Worm (Caenorhabditis elegans) whole organism, early embryonic: Measurements from ENCODE around the gene his-38.

Source experiments
- B0310.2 ChIP-seq: sonication (generic microtip); optimal IDR thresholded peaks from 2 replicates; lab custom pipeline; 2016; ENCODE audit warnings: mild to moderate bottlenecking, missing genetic modification characterization, missing compliant biosample characterization
- F13C5.2 ChIP-seq: sonication (generic microtip); optimal IDR thresholded peaks from 2 replicates; lab custom pipeline; 2017; ENCODE audit warnings: mild to moderate bottlenecking, missing genetic modification characterization, inconsistent platforms, missing compliant biosample characterization
- aly-1 ChIP-seq: sonication (generic microtip); optimal IDR thresholded peaks from 2 replicates; lab custom pipeline; 2016; ENCODE audit warnings: missing genetic modification characterization, missing compliant biosample characterization
- ama-1 ChIP-seq: fragments of 150-350 bp; optimal IDR thresholded peaks from 2 replicates; lab custom pipeline; 2014
- ceh-13 ChIP-seq: fragments of 200-800 bp; sonication (Bioruptor generic); optimal IDR thresholded peaks from 2 replicates; lab custom pipeline; 2018; ENCODE audit warnings: mild to moderate bottlenecking, missing genetic modification characterization, missing compliant biosample characterization
- ets-7 ChIP-seq: sonication (generic microtip); optimal IDR thresholded peaks from 2 replicates; lab custom pipeline; 2016; ENCODE audit warnings: missing genotype, missing genetic modification characterization, missing compliant biosample characterization
- flt-1 ChIP-seq: fragments of 200-800 bp; sonication (Bioruptor generic); IDR thresholded peaks from 2 replicates; pipeline ENCODE4 v1.3.6; 2022; ENCODE audit warnings: missing genetic modification characterization, missing compliant biosample characterization
- hmbx-1 ChIP-seq: sonication (generic microtip); optimal IDR thresholded peaks from 2 replicates; lab custom pipeline; 2016; ENCODE audit warnings: mild to moderate bottlenecking, missing genetic modification characterization, missing compliant biosample characterization
- hmg-4 ChIP-seq: fragments of 200-800 bp; sonication (Bioruptor generic); optimal IDR thresholded peaks from 2 replicates; lab custom pipeline; 2018; ENCODE audit warnings: mild to moderate bottlenecking, missing genetic modification characterization, missing compliant biosample characterization
- hnd-1 ChIP-seq: sonication (generic microtip); optimal IDR thresholded peaks from 2 replicates; lab custom pipeline; 2016; ENCODE audit warnings: missing genetic modification characterization, missing compliant biosample characterization
- pes-1 ChIP-seq: fragments of 200-800 bp; sonication (Bioruptor generic); IDR thresholded peaks from 2 replicates; pipeline ENCODE4 v1.3.6; 2022; ENCODE audit warnings: missing genetic modification reagents, missing genetic modification characterization, missing compliant biosample characterization
- scrt-1 ChIP-seq: fragments of 200-800 bp; sonication (Bioruptor generic); IDR thresholded peaks from 2 replicates; pipeline ENCODE4 v1.3.6; 2022; ENCODE audit warnings: missing genetic modification characterization, missing compliant biosample characterization
- tbx-11 ChIP-seq: fragments of 200-800 bp; sonication (Bioruptor generic); IDR thresholded peaks from 2 replicates; pipeline ENCODE4 v1.3.6; 2022; ENCODE audit warnings: missing genetic modification characterization, missing compliant biosample characterization
- tra-4 ChIP-seq: sonication (generic microtip); optimal IDR thresholded peaks from 2 replicates; lab custom pipeline; 2017; ENCODE audit warnings: missing genetic modification characterization, missing compliant biosample characterization

ce11 chrX:7291810-7292209, 17.9 kb downstream of the his-38 start, which contains the start of gene lron-7:
- no peak for TF ChIP-seq ama-1 (lab: Kevin White, UChicago)
- no peak for TF ChIP-seq aly-1 (tag; lab: Kevin White, UChicago)
- TF ChIP-seq pes-1: no peak
- no peak for TF ChIP-seq B0310.2 (tag; lab: Kevin White, UChicago)
- no peak for TF ChIP-seq tbx-11 (GFP tag; lab: Robert Waterston, UW)
- no peak for TF ChIP-seq ets-7 (tag; lab: Kevin White, UChicago)
- no peak for TF ChIP-seq ceh-13 (GFP tag; lab: Kevin White, UChicago)
- no peak for TF ChIP-seq hnd-1 (tag; lab: Kevin White, UChicago)
- no peak for TF ChIP-seq hmg-4 (GFP tag; lab: Kevin White, UChicago)
- TF ChIP-seq hmbx-1 (tag; lab: Kevin White, UChicago): no peak
- no peak for TF ChIP-seq flt-1 (GFP tag; lab: Robert Waterston, UW)
- no peak for TF ChIP-seq F13C5.2
- TF ChIP-seq tra-4 (tag; lab: Kevin White, UChicago): no peak
- no peak for TF ChIP-seq scrt-1
